Fruit fly (Drosophila melanogaster): ENCODE results near the gene CG15743.

CG15743 gene

DNA sequence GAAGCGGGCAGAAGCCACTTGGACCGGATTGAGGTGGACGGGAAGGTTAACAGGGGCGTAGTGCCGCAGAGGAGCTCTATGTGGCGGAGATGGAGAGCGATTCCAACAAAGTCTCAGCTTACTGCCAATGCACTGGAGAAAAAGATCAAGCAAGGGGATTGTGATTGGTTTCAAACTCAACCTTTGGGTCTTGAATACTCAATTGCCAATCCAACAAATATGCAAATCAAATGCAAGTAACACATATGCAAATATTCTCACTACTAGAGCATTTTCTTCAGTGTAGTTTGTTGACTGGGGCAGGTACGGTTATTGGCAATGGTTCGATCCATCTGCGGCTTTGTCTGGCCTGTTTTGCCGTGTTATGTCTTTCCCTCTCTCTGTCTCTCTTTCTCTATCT lies 34.2 kb upstream of the CG15743 start (continued):
- peak; percentile 78 for TF ChIP-seq Dbx (GFP tag; IDR thresholded peaks at IDR 0.05)
- peak; percentile 47 for TF ChIP-seq CG1647 (GFP tag; optimal IDR thresholded peaks at IDR 0.05)
- TF ChIP-seq rib (GFP tag; IDR thresholded peaks at IDR 0.05) = peak; percentile 63; the same call in 1 of the 2 replicates
- TF ChIP-seq CG15479 (GFP tag; optimal IDR thresholded peaks at IDR 0.05) = no peak
- TF ChIP-seq CG1832 (GFP tag; optimal IDR thresholded peaks at IDR 0.05) = no peak
- peak; percentile 66 for TF ChIP-seq CG11560 (tag; IDR thresholded peaks at IDR 0.05)
- peak; percentile 83 for TF ChIP-seq mam (GFP tag; optimal IDR thresholded peaks at IDR 0.05)
- TF ChIP-seq her (GFP tag; optimal IDR thresholded peaks at IDR 0.05) = peak; percentile 85
- TF ChIP-seq sd (tag; optimal IDR thresholded peaks at IDR 0.05) = peak; percentile 31
- TF ChIP-seq HmgZ (tag; optimal IDR thresholded peaks at IDR 0.05) = peak; percentile 59
- TF ChIP-seq CG17328 (GFP tag; IDR thresholded peaks at IDR 0.05) = peak; percentile 74
- TF ChIP-seq trh (GFP tag; optimal IDR thresholded peaks at IDR 0.05) = no peak
- peak; percentile 47 for TF ChIP-seq Chrac-16 (GFP tag; optimal IDR thresholded peaks at IDR 0.05)
- TF ChIP-seq vvl (GFP tag; IDR thresholded peaks at IDR 0.05) = peak; percentile 93
- peak; percentile 88 for TF ChIP-seq ATbp (GFP tag; optimal IDR thresholded peaks at IDR 0.05)
- TF ChIP-seq zf30C (GFP tag; optimal IDR thresholded peaks at IDR 0.05) = no peak
- TF ChIP-seq CG30431 (GFP tag; optimal IDR thresholded peaks at IDR 0.05) = peak; percentile 59
- TF ChIP-seq CG12071 (GFP tag; optimal IDR thresholded peaks at IDR 0.05) = peak; percentile 81
- TF ChIP-seq bcd (GFP tag; optimal IDR thresholded peaks at IDR 0.05) = peak; percentile 77
- no peak for TF ChIP-seq fru (optimal IDR thresholded peaks at IDR 0.05)
- TF ChIP-seq h (optimal IDR thresholded peaks at IDR 0.05) = no peak
- TF ChIP-seq Stat92E (GFP tag; optimal IDR thresholded peaks at IDR 0.05) = no peak
- peak; percentile 60; the same call in 1 of the 3 replicates for TF ChIP-seq jigr1 (GFP tag; IDR thresholded peaks at IDR 0.05)
- TF ChIP-seq wek (GFP tag; optimal IDR thresholded peaks at IDR 0.05) = peak; percentile 49
- no peak for TF ChIP-seq CG4282 (GFP tag; optimal IDR thresholded peaks at IDR 0.05)
- peak; percentile 73 for TF ChIP-seq E2f1 (GFP tag; IDR thresholded peaks at IDR 0.05)
- TF ChIP-seq CG11695 (GFP tag; IDR thresholded peaks at IDR 0.05) = peak; percentile 61
- peak; percentile 76 for TF ChIP-seq CG9609 (GFP tag; optimal IDR thresholded peaks at IDR 0.05)
- TF ChIP-seq CG2678 (tag; optimal IDR thresholded peaks at IDR 0.05) = peak; percentile 89
- peak; percentile 90 for TF ChIP-seq pum (GFP tag; optimal IDR thresholded peaks at IDR 0.05)
- TF ChIP-seq Spps (tag; optimal IDR thresholded peaks at IDR 0.05) = no peak
- peak; percentile 59 for TF ChIP-seq CG4707 (GFP tag; optimal IDR thresholded peaks at IDR 0.05)
- TF ChIP-seq CG2129 (GFP tag; IDR thresholded peaks at IDR 0.05; ENCODE audit: partially characterized antibody) = no peak
- TF ChIP-seq pros (GFP tag; optimal IDR thresholded peaks at IDR 0.05) = no peak
- no peak for TF ChIP-seq CG42726 (GFP tag; IDR thresholded peaks at IDR 0.05; ENCODE audit: partially characterized antibody)
- TF ChIP-seq Hmx (GFP tag; optimal IDR thresholded peaks at IDR 0.05) = peak; percentile 66
- TF ChIP-seq Elba2 (GFP tag; optimal IDR thresholded peaks at IDR 0.05) = no peak
- TF ChIP-seq CG4854 (GFP tag; optimal IDR thresholded peaks at IDR 0.05) = peak; percentile 58
- no peak for TF ChIP-seq pan (optimal IDR thresholded peaks at IDR 0.05)
- peak in 1 of 2 experiments; percentile 76 for TF ChIP-seq pan (GFP tag; optimal IDR thresholded peaks at IDR 0.05 in 1 of 2, IDR thresholded peaks at IDR 0.05 in 1 of 2)
- TF ChIP-seq gsb-n (tag; optimal IDR thresholded peaks at IDR 0.05) = peak; percentile 46
- peak; percentile 74 for TF ChIP-seq Camta (GFP tag; optimal IDR thresholded peaks at IDR 0.05)
- no peak for TF ChIP-seq CG14965 (GFP tag; optimal IDR thresholded peaks at IDR 0.05; ENCODE audit: borderline replicate concordance)
- no peak for TF ChIP-seq ac (GFP tag; optimal IDR thresholded peaks at IDR 0.05)
- TF ChIP-seq Dfd (GFP tag; optimal IDR thresholded peaks at IDR 0.05) = no peak
- TF ChIP-seq Abd-B (GFP tag; optimal IDR thresholded peaks at IDR 0.05) = peak; percentile 68
- peak; percentile 70 for TF ChIP-seq CG18262 (tag; optimal IDR thresholded peaks at IDR 0.05)
- TF ChIP-seq oc (tag; optimal IDR thresholded peaks at IDR 0.05) = peak; percentile 83
- peak; percentile 49 for TF ChIP-seq Bdp1 (GFP tag; optimal IDR thresholded peaks at IDR 0.05)
- peak; percentile 68 for TF ChIP-seq CG13424 (tag; optimal IDR thresholded peaks at IDR 0.05)
- peak; percentile 35 for TF ChIP-seq Ets97D (GFP tag; optimal IDR thresholded peaks at IDR 0.05)
- peak; percentile 67 for TF ChIP-seq CG6813 (GFP tag; optimal IDR thresholded peaks at IDR 0.05)

Data from whole organism, embryonic.